Fruit fly (Drosophila melanogaster): Measurements from ENCODE around the gene CG10681.

Gene CG10681

DNA sequence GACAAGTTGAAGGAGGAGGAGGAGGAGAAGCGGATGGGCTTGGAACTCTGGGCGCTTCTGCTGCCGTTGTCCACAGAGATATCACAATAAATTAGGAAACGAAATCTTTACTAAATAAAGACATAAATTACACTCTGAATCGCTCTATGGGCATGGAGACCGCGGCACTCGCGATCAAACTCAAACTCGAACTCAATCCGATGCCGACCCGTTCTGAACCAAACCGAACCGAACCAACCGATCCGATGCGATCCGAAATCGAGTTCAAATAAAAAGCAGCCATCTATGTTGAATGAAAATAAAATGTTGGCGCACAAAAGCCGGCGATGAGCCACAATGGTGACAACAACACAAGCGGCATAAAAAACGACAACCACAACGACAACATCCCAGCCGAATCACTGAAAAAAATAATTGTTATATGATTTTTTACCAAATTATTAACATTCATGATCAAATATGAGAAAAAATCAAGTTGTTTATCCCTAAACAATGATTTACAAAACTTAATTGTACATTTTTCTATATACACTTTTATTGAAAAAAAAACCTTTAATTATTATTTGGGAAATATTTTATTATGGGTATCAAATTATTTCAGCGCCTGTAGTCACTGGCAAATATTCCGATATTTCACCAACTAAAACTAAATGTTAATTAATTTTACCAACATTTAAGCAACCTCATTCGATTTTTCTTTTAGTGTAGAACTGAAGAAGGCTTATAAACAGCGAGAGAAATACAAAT is 44.2 kb upstream of the CG10681 start (continued):
- no peak for TF ChIP-seq B-H1 (GFP tag; IDR thresholded peaks at IDR 0.05)
- TF ChIP-seq sens-2 (GFP tag; IDR thresholded peaks at IDR 0.05) = peak; percentile 36; the same call in 1 of the 2 replicates
- peak; percentile 92 for TF ChIP-seq CG17829 (tag; optimal IDR thresholded peaks at IDR 0.05)
- 0 out of 2 replicates have a peak, but pooled peaks have one; percentile 24 for TF ChIP-seq CG14667 (GFP tag; IDR thresholded peaks at IDR 0.05)
- TF ChIP-seq trh (GFP tag; optimal IDR thresholded peaks at IDR 0.05) = peak; percentile 56
- peak; percentile 8 for TF ChIP-seq maf-S (GFP tag; optimal IDR thresholded peaks at IDR 0.05)
- TF ChIP-seq cato (GFP tag; optimal IDR thresholded peaks at IDR 0.05; ENCODE audit: borderline replicate concordance) = peak; percentile 64
- TF ChIP-seq CG6765 (GFP tag; optimal IDR thresholded peaks at IDR 0.05) = peak; percentile 8
- no peak for TF ChIP-seq Dad (GFP tag; optimal IDR thresholded peaks at IDR 0.05)
- TF ChIP-seq ewg (GFP tag; optimal IDR thresholded peaks at IDR 0.05) = peak; percentile 64
- no peak for TF ChIP-seq ci (GFP tag; IDR thresholded peaks at IDR 0.05)
- no peak for TF ChIP-seq fd64A (GFP tag; optimal IDR thresholded peaks at IDR 0.05)
- peak; percentile 48 for TF ChIP-seq Dek (tag; optimal IDR thresholded peaks at IDR 0.05)
- TF ChIP-seq CG17912 (GFP tag; optimal IDR thresholded peaks at IDR 0.05) = no peak
- no peak for TF ChIP-seq Hey (tag; optimal IDR thresholded peaks at IDR 0.05)
- TF ChIP-seq CG32772 (GFP tag; IDR thresholded peaks at IDR 0.05) = peak; percentile 56
- TF ChIP-seq dati (GFP tag; IDR thresholded peaks at IDR 0.05) = no peak; the same call in 1 of the 2 replicates
- TF ChIP-seq CG6854 (GFP tag; optimal IDR thresholded peaks at IDR 0.05) = peak; percentile 51
- peak; percentile 36; the same call in 1 of the 2 replicates for TF ChIP-seq onecut (GFP tag; IDR thresholded peaks at IDR 0.05)
- TF ChIP-seq ERR (GFP tag; optimal IDR thresholded peaks at IDR 0.05) = no peak
- TF ChIP-seq Lhr (GFP tag; optimal IDR thresholded peaks at IDR 0.05) = peak; percentile 63
- TF ChIP-seq gem (tag; optimal IDR thresholded peaks at IDR 0.05) = peak; percentile 94
- no peak for TF ChIP-seq cad (GFP tag; optimal IDR thresholded peaks at IDR 0.05)
- TF ChIP-seq Trl (optimal IDR thresholded peaks at IDR 0.05) = no peak
- peak; percentile 45 for TF ChIP-seq Trl (GFP tag; optimal IDR thresholded peaks at IDR 0.05)
- no peak for TF ChIP-seq Opbp (GFP tag; IDR thresholded peaks at IDR 0.05; ENCODE audit: partially characterized antibody)
- TF ChIP-seq CG13624 (GFP tag; optimal IDR thresholded peaks at IDR 0.05) = no peak
- no peak for TF ChIP-seq CG3995 (GFP tag; optimal IDR thresholded peaks at IDR 0.05)
- peak; percentile 92 for TF ChIP-seq CG8388 (GFP tag; optimal IDR thresholded peaks at IDR 0.05)
- TF ChIP-seq ab (GFP tag; optimal IDR thresholded peaks at IDR 0.05) = no peak
- TF ChIP-seq CG8281 (tag; optimal IDR thresholded peaks at IDR 0.05) = peak; percentile 59
- TF ChIP-seq zen (tag; optimal IDR thresholded peaks at IDR 0.05) = peak; percentile 79
- peak; percentile 37 for TF ChIP-seq CG1603 (tag; optimal IDR thresholded peaks at IDR 0.05)
- 0 out of 2 replicates have a peak, but pooled peaks have one; percentile 16 for TF ChIP-seq Nf-YA (GFP tag; IDR thresholded peaks at IDR 0.05)
- no peak for TF ChIP-seq CG9932 (GFP tag; IDR thresholded peaks at IDR 0.05)
- no peak for TF ChIP-seq fd102C (GFP tag; optimal IDR thresholded peaks at IDR 0.05)
- TF ChIP-seq wor (GFP tag; IDR thresholded peaks at IDR 0.05) = peak; percentile 47
- TF ChIP-seq scrt (GFP tag; optimal IDR thresholded peaks at IDR 0.05) = peak; percentile 51
- TF ChIP-seq CG6689 (GFP tag; IDR thresholded peaks at IDR 0.05) = peak; percentile 71; the same call in 1 of the 2 replicates
- TF ChIP-seq chif (GFP tag; optimal IDR thresholded peaks at IDR 0.05) = peak; percentile 47 to 76
- peak; percentile 93 for TF ChIP-seq fd96Cb (tag; optimal IDR thresholded peaks at IDR 0.05)
- peak; percentile 33 for TF ChIP-seq CG4617 (GFP tag; optimal IDR thresholded peaks at IDR 0.05; ENCODE audit: borderline replicate concordance)
- TF ChIP-seq shn (GFP tag; optimal IDR thresholded peaks at IDR 0.05) = no peak
- TF ChIP-seq abd-A (tag; optimal IDR thresholded peaks at IDR 0.05) = no peak
- peak; percentile 84 for TF ChIP-seq unpg (GFP tag; optimal IDR thresholded peaks at IDR 0.05)
- TF ChIP-seq D19B (GFP tag; optimal IDR thresholded peaks at IDR 0.05) = peak; percentile 11
- no peak for TF ChIP-seq CG11696 (GFP tag; IDR thresholded peaks at IDR 0.05)
- TF ChIP-seq hb (GFP tag; IDR thresholded peaks at IDR 0.05; ENCODE audit: partially characterized antibody) = no peak
- TF ChIP-seq CG2712 (tag; optimal IDR thresholded peaks at IDR 0.05) = peak; percentile 94
- no peak for TF ChIP-seq Doc2 (GFP tag; IDR thresholded peaks at IDR 0.05)
